Fruit fly (Drosophila melanogaster) whole organism, embryonic: Measurements from ENCODE around the gene SclB.
A peak's percentile ranks its signal among the peaks of the same experiment; 100 is the strongest.

ENCODE experiments used
- CG11247 ChIP-seq: fragments of 200-800 bp; sonication (Bioruptor generic); IDR thresholded peaks from 2 replicates; pipeline ENCODE4 v1.3.6; 2022; ENCODE audit warnings: missing biosample characterization, missing genetic modification characterization
- CG12299 ChIP-seq: fragments of 200-800 bp; sonication (Bioruptor generic); optimal IDR thresholded peaks from 2 replicates; lab custom pipeline; 2018; ENCODE audit warnings: missing biosample characterization, mild to moderate bottlenecking, missing genetic modification characterization
- CG12744 ChIP-seq: fragments of 200-800 bp; sonication (Bioruptor generic); optimal IDR thresholded peaks from 2 replicates; lab custom pipeline; 2016; ENCODE audit warnings: missing biosample characterization, missing genetic modification characterization
- CG1529 ChIP-seq: fragments of 200-800 bp; sonication (Bioruptor generic); optimal IDR thresholded peaks from 3 replicates; lab custom pipeline; 2018; ENCODE audit warnings: missing biosample characterization, missing genetic modification characterization
- CG15601 ChIP-seq: fragments of 200-800 bp; sonication (Bioruptor generic); optimal IDR thresholded peaks from 3 replicates; lab custom pipeline; 2019; ENCODE audit warnings: missing biosample characterization, mild to moderate bottlenecking, missing genetic modification characterization, moderate library complexity
- CG17328 ChIP-seq: fragments of 200-800 bp; sonication (Bioruptor generic); IDR thresholded peaks from 2 replicates; pipeline ENCODE4 v1.3.6; 2022; ENCODE audit warnings: missing biosample characterization, missing genetic modification characterization
- CG17359 ChIP-seq: fragments of 200-800 bp; sonication (Bioruptor generic); optimal IDR thresholded peaks from 3 replicates; lab custom pipeline; 2018; ENCODE audit warnings: missing biosample characterization, mild to moderate bottlenecking, missing genetic modification characterization, moderate library complexity
- CG18619 ChIP-seq: fragments of 200-800 bp; sonication (Bioruptor generic); optimal IDR thresholded peaks from 3 replicates; lab custom pipeline; 2017; ENCODE audit warnings: missing biosample characterization, mild to moderate bottlenecking, missing genetic modification characterization
- CG2889 ChIP-seq: fragments of 200-800 bp; sonication (Bioruptor generic); IDR thresholded peaks from 3 replicates; pipeline ENCODE4 v1.3.6; 2022; ENCODE audit warnings: missing biosample characterization, missing genetic modification characterization
- CG30403 ChIP-seq: fragments of 200-800 bp; sonication (Bioruptor generic); optimal IDR thresholded peaks from 3 replicates; lab custom pipeline; 2016; ENCODE audit warnings: missing biosample characterization, missing genetic modification characterization
- CG5180 ChIP-seq: fragments of 200-800 bp; sonication (Bioruptor generic); optimal IDR thresholded peaks from 3 replicates; lab custom pipeline; 2017; ENCODE audit warnings: missing biosample characterization, missing genetic modification characterization, mild to moderate bottlenecking, moderate library complexity, missing genetic modification reagents
- CG5245 ChIP-seq: fragments of 200-800 bp; sonication (Bioruptor generic); optimal IDR thresholded peaks from 3 replicates; lab custom pipeline; 2016; ENCODE audit warnings: missing biosample characterization, missing genetic modification characterization
- CG5953 ChIP-seq: fragments of 200-800 bp; sonication (Bioruptor generic); IDR thresholded peaks from 2 replicates; pipeline ENCODE4 v1.3.6; 2022; ENCODE audit warnings: missing biosample characterization, missing genetic modification characterization
- CG6254 ChIP-seq: fragments of 200-800 bp; sonication (Bioruptor generic); optimal IDR thresholded peaks from 3 replicates; lab custom pipeline; 2017; ENCODE audit warnings: mild to moderate bottlenecking, missing biosample characterization, missing genetic modification reagents, missing genetic modification characterization
- CG7357 ChIP-seq: fragments of 200-800 bp; sonication (Bioruptor generic); IDR thresholded peaks from 3 replicates; pipeline ENCODE4 v1.3.6; 2022; ENCODE audit warnings: missing biosample characterization, missing genetic modification characterization
- CG8281 ChIP-seq: fragments of 200-800 bp; sonication (Bioruptor generic); optimal IDR thresholded peaks from 2 replicates; lab custom pipeline; 2018; ENCODE audit warnings: missing biosample characterization, mild to moderate bottlenecking, missing genetic modification characterization, moderate library complexity
- CG8290 ChIP-seq, 3 experiments: fragments of 200-800 bp; sonication (Bioruptor generic); optimal IDR thresholded peaks; 2 replicates each; lab custom pipeline; 2016 to 2019; ENCODE audit warnings: missing biosample characterization in 3 of 3, missing genetic modification characterization in 3 of 3, mild to moderate bottlenecking in 2 of 3, moderate library complexity in 1 of 3
- CG9609 ChIP-seq: fragments of 200-800 bp; sonication (Bioruptor generic); optimal IDR thresholded peaks from 3 replicates; lab custom pipeline; 2016; ENCODE audit warnings: missing biosample characterization, missing genetic modification characterization
- CG9817 ChIP-seq: fragments of 200-800 bp; sonication (Bioruptor generic); optimal IDR thresholded peaks from 2 replicates; lab custom pipeline; 2018; ENCODE audit warnings: missing biosample characterization, mild to moderate bottlenecking, missing genetic modification characterization, moderate library complexity
- Fer2 ChIP-seq: fragments of 200-800 bp; sonication (Bioruptor generic); optimal IDR thresholded peaks from 2 replicates; lab custom pipeline; 2018; ENCODE audit warnings: missing biosample characterization, mild to moderate bottlenecking, missing genetic modification characterization, moderate library complexity
- HLH54F ChIP-seq: fragments of 200-800 bp; sonication (Bioruptor generic); optimal IDR thresholded peaks from 3 replicates; lab custom pipeline; 2016; ENCODE audit warnings: missing biosample characterization, missing genetic modification characterization
- HmgD ChIP-seq: fragments of 200-800 bp; sonication (Bioruptor generic); optimal IDR thresholded peaks from 3 replicates; lab custom pipeline; 2016; ENCODE audit warnings: missing biosample characterization, missing genetic modification characterization
- Hr39 ChIP-seq: fragments of >200 bp; optimal IDR thresholded peaks from 2 replicates; lab custom pipeline; 2017
- MESR4 ChIP-seq: fragments of 200-800 bp; sonication (Bioruptor generic); optimal IDR thresholded peaks from 2 replicates; lab custom pipeline; 2018; ENCODE audit warnings: missing biosample characterization, mild to moderate bottlenecking, missing genetic modification characterization, moderate library complexity
- Meics ChIP-seq: fragments of 200-800 bp; sonication (Bioruptor generic); optimal IDR thresholded peaks from 2 replicates; lab custom pipeline; 2017; ENCODE audit warnings: missing biosample characterization, mild to moderate bottlenecking, missing genetic modification characterization
- Mrtf ChIP-seq: fragments of 200-800 bp; sonication (Bioruptor generic); IDR thresholded peaks from 3 replicates; pipeline ENCODE4 v1.3.6; 2022; ENCODE audit warnings: missing biosample characterization, missing genetic modification characterization
- NfI ChIP-seq: fragments of 200-800 bp; sonication (Bioruptor generic); optimal IDR thresholded peaks from 3 replicates; lab custom pipeline; 2018; ENCODE audit warnings: missing biosample characterization, mild to moderate bottlenecking, missing genetic modification characterization, moderate library complexity
- Oaz ChIP-seq: fragments of 200-800 bp; sonication (Bioruptor generic); IDR thresholded peaks from 2 replicates; pipeline ENCODE4 v1.3.6; 2022; ENCODE audit warnings: missing biosample characterization, missing genetic modification characterization
- Spps ChIP-seq: fragments of 200-800 bp; sonication (Bioruptor generic); optimal IDR thresholded peaks from 2 replicates; lab custom pipeline; 2018; ENCODE audit warnings: missing biosample characterization, mild to moderate bottlenecking, missing genetic modification characterization
- Sry-δ ChIP-seq: fragments of 200-800 bp; sonication (Bioruptor generic); optimal IDR thresholded peaks from 2 replicates; lab custom pipeline; 2016; ENCODE audit warnings: missing biosample characterization, missing genetic modification characterization
- Ssrp ChIP-seq: fragments of 200-800 bp; sonication (Bioruptor generic); optimal IDR thresholded peaks from 2 replicates; lab custom pipeline; 2018; ENCODE audit warnings: missing biosample characterization, mild to moderate bottlenecking, missing genetic modification characterization, moderate library complexity
- Xrp1 ChIP-seq: fragments of 200-800 bp; sonication (Bioruptor generic); IDR thresholded peaks from 2 replicates; pipeline ENCODE4 v1.3.6; 2022; ENCODE audit warnings: missing biosample characterization, missing genetic modification characterization
- bbx ChIP-seq: fragments of 200-800 bp; sonication (Bioruptor generic); IDR thresholded peaks from 2 replicates; pipeline ENCODE4 v1.3.6; 2022; ENCODE audit warnings: missing biosample characterization, missing genetic modification characterization; ENCODE audit not compliant: partially characterized antibody
- bowl ChIP-seq: fragments of 200-800 bp; sonication (Bioruptor generic); IDR thresholded peaks from 2 replicates; pipeline ENCODE4 v1.3.6; 2022; ENCODE audit warnings: missing biosample characterization, missing genetic modification characterization
- cas ChIP-seq: fragments of 200-800 bp; sonication (Bioruptor generic); IDR thresholded peaks from 2 replicates; pipeline ENCODE4 v1.3.6; 2022; ENCODE audit warnings: missing biosample characterization, missing genetic modification characterization
- disco-r ChIP-seq: fragments of 200-800 bp; sonication (Bioruptor generic); optimal IDR thresholded peaks from 2 replicates; lab custom pipeline; 2016; ENCODE audit warnings: missing biosample characterization, missing genetic modification characterization
- dmrt11E ChIP-seq: fragments of 200-800 bp; sonication (Bioruptor generic); optimal IDR thresholded peaks from 3 replicates; lab custom pipeline; 2018; ENCODE audit warnings: missing biosample characterization, mild to moderate bottlenecking, missing genetic modification characterization, moderate library complexity
- grn ChIP-seq: fragments of 200-800 bp; sonication (Bioruptor generic); optimal IDR thresholded peaks from 3 replicates; lab custom pipeline; 2017; ENCODE audit warnings: missing biosample characterization, missing genetic modification characterization
- hbn ChIP-seq: fragments of 200-800 bp; sonication (Bioruptor generic); IDR thresholded peaks from 2 replicates; pipeline ENCODE4 v1.3.6; 2022; ENCODE audit warnings: missing biosample characterization, missing genetic modification characterization; ENCODE audit not compliant: partially characterized antibody
- jumu ChIP-seq: fragments of 200-800 bp; sonication (Bioruptor generic); optimal IDR thresholded peaks from 3 replicates; lab custom pipeline; 2016; ENCODE audit warnings: missing biosample characterization, missing genetic modification characterization
- kay ChIP-seq: fragments of 200-800 bp; sonication (Bioruptor generic); optimal IDR thresholded peaks from 2 replicates; lab custom pipeline; 2016; ENCODE audit warnings: missing biosample characterization, missing genetic modification characterization
- nerfin-2 ChIP-seq: fragments of 200-800 bp; sonication (Bioruptor generic); IDR thresholded peaks from 2 replicates; pipeline ENCODE4 v1.3.6; 2022; ENCODE audit warnings: missing biosample characterization, missing genetic modification characterization; ENCODE audit not compliant: partially characterized antibody
- ranshi ChIP-seq: fragments of 200-800 bp; sonication (Bioruptor generic); IDR thresholded peaks from 2 replicates; pipeline ENCODE4 v1.3.6; 2022; ENCODE audit warnings: missing biosample characterization, missing genetic modification characterization
- sc ChIP-seq, 3 experiments: fragments of >200 bp in 2 of 3; fragments of 200-800 bp in 1 of 3; sonication (Bioruptor generic) in 1 of 3; optimal IDR thresholded peaks; 2 replicates in 2 of 3; 3 replicates in 1 of 3; lab custom pipeline; 2017; ENCODE audit warnings: mild to moderate bottlenecking in 1 of 3, missing biosample characterization in 1 of 3, missing genetic modification characterization in 1 of 3, missing genetic modification reagents in 1 of 3
- sob ChIP-seq: fragments of 200-800 bp; sonication (Bioruptor generic); IDR thresholded peaks from 2 replicates; pipeline ENCODE4 v1.3.6; 2022; ENCODE audit warnings: missing biosample characterization, missing genetic modification characterization
- tin ChIP-seq: fragments of 200-800 bp; sonication (Bioruptor generic); optimal IDR thresholded peaks from 3 replicates; lab custom pipeline; 2016; ENCODE audit warnings: missing biosample characterization, missing genetic modification characterization
- tx ChIP-seq: fragments of 200-800 bp; sonication (Bioruptor generic); optimal IDR thresholded peaks from 2 replicates; lab custom pipeline; 2016; ENCODE audit warnings: missing biosample characterization, missing genetic modification characterization
- usp ChIP-seq: fragments of >200 bp; optimal IDR thresholded peaks from 2 replicates; lab custom pipeline; 2017; ENCODE audit warnings: missing biosample characterization, missing genetic modification characterization

Gene SclB

dm6 chr2L:16815989-16816749 is 21.6 kb upstream of the SclB start, which contains the start of gene mdy (continued):
- TF ChIP-seq CG17328 (GFP tag; lab: Robert Waterston, UW) (peak; percentile 35), CG1529 (GFP tag; lab: Kevin White, UChicago) (no peak), CG5953 (GFP tag; lab: Robert Waterston, UW) (no peak), bowl (GFP tag; lab: Robert Waterston, UW) (no peak), HmgD (GFP tag; lab: Kevin White, UChicago) (no peak), Sry-δ (GFP tag; lab: Kevin White, UChicago) (peak; percentile 63), hbn (GFP tag; lab: Robert Waterston, UW) (no peak), Hr39 (lab: Kevin White, UChicago) (no peak), CG8281 (tag; lab: Kevin White, UChicago) (peak; percentile 10), ranshi (GFP tag; lab: Robert Waterston, UW) (peak; percentile 74; the same call in 1 of the 2 replicates), CG30403 (GFP tag; lab: Kevin White, UChicago) (peak; percentile 79), CG5245 (GFP tag; lab: Kevin White, UChicago) (peak; percentile 32), tin (peak; percentile 50), sob (GFP tag; lab: Robert Waterston, UW) (peak; percentile 23; the same call in 1 of the 2 replicates), CG8290 (GFP tag; optimal IDR thresholded peaks at IDR 0.05; lab: Kevin White, UChicago) (peak; percentile 68), CG8290 (tag; optimal IDR thresholded peaks at IDR 0.05; lab: Kevin White, UChicago) (peak in 1 of 2 experiments; percentile 66), disco-r (GFP tag; lab: Kevin White, UChicago) (no peak), NfI (GFP tag; lab: Kevin White, UChicago) (peak; percentile 33), MESR4 (GFP tag; lab: Kevin White, UChicago) (no peak), jumu (GFP tag; lab: Kevin White, UChicago) (peak; percentile 8), Fer2 (no peak), CG5180 (peak; percentile 5), CG6254 (no peak), HLH54F (GFP tag; lab: Kevin White, UChicago) (peak; percentile 53), nerfin-2 (GFP tag; lab: Robert Waterston, UW) (peak; percentile 44; the same call in 1 of the 2 replicates), Meics (GFP tag; lab: Kevin White, UChicago) (peak; percentile 26), Ssrp (tag; lab: Kevin White, UChicago) (peak; percentile 32), sc (optimal IDR thresholded peaks at IDR 0.05; lab: Kevin White, UChicago) (no peak), sc (GFP tag; optimal IDR thresholded peaks at IDR 0.05; lab: Kevin White, UChicago) (no peak), CG18619 (GFP tag; lab: Kevin White, UChicago) (peak; percentile 34), bbx (peak; percentile 64), dmrt11E (tag; lab: Kevin White, UChicago) (peak; percentile 52), CG9817 (tag; lab: Kevin White, UChicago) (peak; percentile 19), Mrtf (GFP tag; lab: Robert Waterston, UW) (peak; percentile 47; the same call in 1 of the 3 replicates), tx (GFP tag; lab: Kevin White, UChicago) (peak; percentile 19), cas (peak; percentile 52; the same call in 1 of the 2 replicates), kay (GFP tag; lab: Kevin White, UChicago) (peak; percentile 58), usp (GFP tag; lab: Kevin White, UChicago) (no peak), CG15601 (tag; lab: Kevin White, UChicago) (peak; percentile 44), CG7357 (GFP tag; lab: Robert Waterston, UW) (no peak), CG12744 (peak; percentile 13), CG12299 (peak; percentile 37), Xrp1 (peak; percentile 56), Spps (tag; lab: Kevin White, UChicago) (no peak), CG11247 (GFP tag; lab: Robert Waterston, UW) (peak; percentile 64), grn (GFP tag; lab: Kevin White, UChicago) (no peak), CG2889 (GFP tag; lab: Robert Waterston, UW) (no peak), CG17359 (tag; lab: Kevin White, UChicago) (peak; percentile 42), Oaz (GFP tag; lab: Robert Waterston, UW) (0 out of 2 replicates have a peak, but pooled peaks have one; percentile 12), CG9609 (GFP tag; lab: Kevin White, UChicago) (no peak)
